Worm (Caenorhabditis elegans) whole organism, L4 larva: Measurements from ENCODE around the gene F35D2.3.

Experiments
- D1046.2 ChIP-seq: fragments of 200-800 bp; sonication (Bioruptor generic); IDR thresholded peaks from 2 replicates; pipeline ENCODE4 v1.3.6; 2022; ENCODE audit warnings: missing genetic modification characterization, missing compliant biosample characterization
- F26F4.8 ChIP-seq: fragments of 200-800 bp; sonication (Bioruptor generic); conservative IDR thresholded peaks from 2 replicates; pipeline ENCODE4 v1.3.6; 2022; ENCODE audit warnings: missing genetic modification characterization, missing compliant biosample characterization
- Y48G9A.11 ChIP-seq: fragments of 200-800 bp; sonication (Bioruptor generic); IDR thresholded peaks from 2 replicates; pipeline ENCODE4 v1.3.6; 2022; ENCODE audit warnings: missing genetic modification reagents, missing genetic modification characterization, missing compliant biosample characterization
- ZK546.5 ChIP-seq, 2 experiments: sonication (generic microtip); optimal IDR thresholded peaks; 2 replicates each; lab custom pipeline; 2017; ENCODE audit warnings: missing biosample characterization in 2 of 2, missing genetic modification characterization in 2 of 2
- aha-1 ChIP-seq: fragments of 150-350 bp; peaks from one replicate; lab custom pipeline; 2014; ENCODE audit warnings: missing biosample characterization, missing genetic modification characterization
- ceh-20 ChIP-seq: fragments of 200-800 bp; sonication (Bioruptor generic); IDR thresholded peaks from 2 replicates; pipeline ENCODE4 v1.3.6; 2022; ENCODE audit warnings: missing genetic modification reagents, missing genetic modification characterization, missing compliant biosample characterization
- ceh-32 ChIP-seq: sonication (generic microtip); optimal IDR thresholded peaks from 2 replicates; lab custom pipeline; 2016; ENCODE audit warnings: mild to moderate bottlenecking, missing genetic modification characterization, missing compliant biosample characterization; ENCODE audit not compliant: poor library complexity
- ces-1 ChIP-seq: fragments of 150-350 bp; sonication (generic microtip); optimal IDR thresholded peaks from 4 replicates; lab custom pipeline; 2014; ENCODE audit warnings: missing biosample characterization, missing genetic modification reagents, missing genetic modification characterization
- cey-2 ChIP-seq: sonication (generic microtip); optimal IDR thresholded peaks from 3 replicates; lab custom pipeline; 2017; ENCODE audit warnings: missing genetic modification characterization, mild to moderate bottlenecking, missing compliant biosample characterization, antibody characterized with exemption, borderline replicate concordance; ENCODE audit not compliant: insufficient read depth
- daf-12 ChIP-seq: fragments of 150-350 bp; optimal IDR thresholded peaks from 2 replicates; lab custom pipeline; 2014; ENCODE audit warnings: missing biosample characterization, missing genetic modification reagents, missing genetic modification characterization
- dmd-6 ChIP-seq: fragments of 200-800 bp; sonication (Bioruptor generic); IDR thresholded peaks from 2 replicates; pipeline ENCODE4 v1.3.6; 2022; ENCODE audit warnings: missing genetic modification reagents, missing genetic modification characterization, missing compliant biosample characterization
- dmd-8 ChIP-seq: fragments of 200-800 bp; sonication (Bioruptor generic); IDR thresholded peaks from 2 replicates; pipeline ENCODE4 v1.3.6; 2022; ENCODE audit warnings: missing genetic modification characterization, missing compliant biosample characterization
- dmd-9 ChIP-seq: fragments of 200-800 bp; sonication (Bioruptor generic); IDR thresholded peaks from 2 replicates; pipeline ENCODE4 v1.3.6; 2022; ENCODE audit warnings: missing genetic modification reagents, missing genetic modification characterization, missing compliant biosample characterization
- dpl-1 ChIP-seq: fragments of 150-350 bp; optimal IDR thresholded peaks from 2 replicates; lab custom pipeline; 2014; ENCODE audit warnings: missing biosample characterization, missing genetic modification reagents, missing genetic modification characterization
- duxl-1 ChIP-seq: sonication (generic microtip); optimal IDR thresholded peaks from 2 replicates; lab custom pipeline; 2016; ENCODE audit warnings: mild to moderate bottlenecking, missing genetic modification characterization, moderate library complexity, missing compliant biosample characterization; ENCODE audit not compliant: poor library complexity
- egl-27 ChIP-seq: sonication (generic microtip); optimal IDR thresholded peaks from 3 replicates; lab custom pipeline; 2017; ENCODE audit warnings: missing biosample characterization, missing genetic modification reagents, missing genetic modification characterization
- egl-43 ChIP-seq: fragments of 200-800 bp; sonication (Bioruptor generic); IDR thresholded peaks from 2 replicates; pipeline ENCODE4 v1.3.6; 2022; ENCODE audit warnings: missing genetic modification reagents, missing genetic modification characterization, missing compliant biosample characterization
- fos-1 ChIP-seq: fragments of 150-350 bp; optimal IDR thresholded peaks from 2 replicates; lab custom pipeline; 2014; ENCODE audit warnings: missing biosample characterization, missing genetic modification characterization
- gei-8 ChIP-seq: fragments of 200-800 bp; sonication (Bioruptor generic); optimal IDR thresholded peaks from 2 replicates; lab custom pipeline; 2018; ENCODE audit warnings: mild to moderate bottlenecking, missing genetic modification characterization, missing compliant biosample characterization
- hlh-30 ChIP-seq: sonication (generic microtip); optimal IDR thresholded peaks from 2 replicates; lab custom pipeline; 2017; ENCODE audit warnings: antibody characterized with exemption, mild to moderate bottlenecking, missing genetic modification characterization, missing compliant biosample characterization; ENCODE audit not compliant: insufficient read depth
- jun-1 ChIP-seq: fragments of 150-350 bp; optimal IDR thresholded peaks from 2 replicates; lab custom pipeline; 2014; ENCODE audit warnings: missing biosample characterization, missing genetic modification reagents, missing genetic modification characterization
- lin-13 ChIP-seq: fragments of 150-350 bp; optimal IDR thresholded peaks from 2 replicates; lab custom pipeline; 2014; ENCODE audit warnings: missing biosample characterization, missing genetic modification reagents, missing genetic modification characterization
- lin-15B ChIP-seq: fragments of 150-350 bp; sonication (generic microtip); optimal IDR thresholded peaks from 3 replicates; lab custom pipeline; 2014; ENCODE audit warnings: missing biosample characterization, missing genetic modification characterization
- lin-29 ChIP-seq: fragments of 200-800 bp; sonication (Bioruptor generic); IDR thresholded peaks from 2 replicates; pipeline ENCODE4 v1.3.6; 2022; ENCODE audit warnings: missing genetic modification reagents, missing genetic modification characterization, missing compliant biosample characterization
- lir-3 ChIP-seq: sonication (generic microtip); optimal IDR thresholded peaks from 2 replicates; lab custom pipeline; 2016; ENCODE audit warnings: mild to moderate bottlenecking, missing genetic modification characterization, missing compliant biosample characterization
- lsy-2 ChIP-seq, 2 experiments: fragments of 150-350 bp in 1 of 2; sonication (generic microtip) in 1 of 2; optimal IDR thresholded peaks; 2 replicates each; lab custom pipeline; 2014 to 2017; ENCODE audit warnings: missing biosample characterization in 2 of 2, missing genetic modification characterization in 2 of 2
- madf-5 ChIP-seq, 2 experiments: fragments of 200-800 bp; sonication (Bioruptor generic); IDR thresholded peaks; 2 replicates each; pipeline ENCODE4 v1.3.6; 2022; ENCODE audit warnings: missing compliant biosample characterization in 2 of 2, missing genetic modification characterization in 2 of 2
- mdt-29 ChIP-seq: fragments of 200-800 bp; sonication (Bioruptor generic); IDR thresholded peaks from 2 replicates; pipeline ENCODE4 v1.3.6; 2022; ENCODE audit warnings: missing genetic modification reagents, missing genetic modification characterization, missing compliant biosample characterization
- nhr-102 ChIP-seq: sonication (generic microtip); optimal IDR thresholded peaks from 2 replicates; lab custom pipeline; 2016; ENCODE audit warnings: mild to moderate bottlenecking, missing genetic modification characterization, moderate library complexity, missing compliant biosample characterization
- nhr-111 ChIP-seq: fragments of 200-800 bp; sonication (Bioruptor generic); optimal IDR thresholded peaks from 2 replicates; lab custom pipeline; 2018; ENCODE audit warnings: mild to moderate bottlenecking, missing genetic modification characterization, missing compliant biosample characterization
- nhr-25 ChIP-seq: sonication (generic microtip); optimal IDR thresholded peaks from 2 replicates; lab custom pipeline; 2017; ENCODE audit warnings: missing genetic modification characterization, mild to moderate bottlenecking, missing compliant biosample characterization, antibody characterized with exemption, moderate library complexity, borderline replicate concordance; ENCODE audit not compliant: insufficient read depth
- nhr-41 ChIP-seq: fragments of 200-800 bp; sonication (Bioruptor generic); IDR thresholded peaks from 2 replicates; pipeline ENCODE4 v1.3.6; 2022; ENCODE audit warnings: missing genetic modification reagents, missing genetic modification characterization, missing compliant biosample characterization
- nhr-42 ChIP-seq: fragments of 200-800 bp; sonication (Bioruptor generic); IDR thresholded peaks from 2 replicates; pipeline ENCODE4 v1.3.6; 2022; ENCODE audit warnings: missing genetic modification characterization, missing compliant biosample characterization
- nhr-48 ChIP-seq: sonication (generic microtip); optimal IDR thresholded peaks from 2 replicates; lab custom pipeline; 2016; ENCODE audit warnings: mild to moderate bottlenecking, missing genetic modification characterization, missing compliant biosample characterization
- nhr-6 ChIP-seq: fragments of 150-350 bp; optimal IDR thresholded peaks from 2 replicates; lab custom pipeline; 2014; ENCODE audit warnings: missing biosample characterization, missing genetic modification characterization
- pha-4 ChIP-seq, 2 experiments: fragments of 150-350 bp in 1 of 2; fragments of 200-800 bp in 1 of 2; sonication (Bioruptor generic) in 1 of 2; IDR thresholded peaks in 1 of 2; optimal IDR thresholded peaks in 1 of 2; 2 replicates each; pipeline versions ENCODE4 v1.3.6 to Lab custom; 2014 to 2022; ENCODE audit warnings: missing genetic modification characterization in 2 of 2, missing genetic modification reagents in 2 of 2, missing biosample characterization in 1 of 2, missing compliant biosample characterization in 1 of 2
- rbr-2 ChIP-seq: sonication (generic microtip); optimal IDR thresholded peaks from 2 replicates; lab custom pipeline; 2016; ENCODE audit warnings: missing genotype, missing genetic modification characterization, missing compliant biosample characterization
- set-16 ChIP-seq: fragments of 200-800 bp; sonication (Bioruptor generic); IDR thresholded peaks from 2 replicates; pipeline ENCODE4 v1.3.6; 2022; ENCODE audit warnings: missing genetic modification reagents, missing genetic modification characterization, missing compliant biosample characterization
- snpc-1.2 ChIP-seq: fragments of 200-800 bp; sonication (Bioruptor generic); IDR thresholded peaks from 2 replicates; pipeline ENCODE4 v1.3.6; 2022; ENCODE audit warnings: missing genetic modification reagents, missing genetic modification characterization, missing compliant biosample characterization
- spr-3 ChIP-seq: fragments of 200-800 bp; sonication (Bioruptor generic); optimal IDR thresholded peaks from 2 replicates; lab custom pipeline; 2018; ENCODE audit warnings: mild to moderate bottlenecking, missing genetic modification characterization, missing compliant biosample characterization
- tag-97 ChIP-seq: fragments of 200-800 bp; sonication (Bioruptor generic); IDR thresholded peaks from 2 replicates; pipeline ENCODE4 v1.3.6; 2022; ENCODE audit warnings: missing genetic modification characterization, missing compliant biosample characterization
- tra-1 ChIP-seq: fragments of 200-800 bp; sonication (Bioruptor generic); IDR thresholded peaks from 2 replicates; pipeline ENCODE4 v1.3.6; 2022; ENCODE audit warnings: missing genetic modification reagents, missing genetic modification characterization, missing compliant biosample characterization
- vab-7 ChIP-seq: fragments of 200-800 bp; sonication (Bioruptor generic); IDR thresholded peaks from 2 replicates; pipeline ENCODE4 v1.3.6; 2022; ENCODE audit warnings: missing genetic modification reagents, missing genetic modification characterization, missing compliant biosample characterization
- zfp-2 ChIP-seq: sonication (generic microtip); optimal IDR thresholded peaks from 2 replicates; lab custom pipeline; 2016; ENCODE audit warnings: mild to moderate bottlenecking, missing genetic modification characterization, missing compliant biosample characterization
- zfp-3 ChIP-seq: fragments of 200-800 bp; sonication (Bioruptor generic); conservative IDR thresholded peaks from 2 replicates; pipeline ENCODE4 v1.3.6; 2022; ENCODE audit warnings: missing genetic modification reagents, missing genetic modification characterization, missing compliant biosample characterization
- zip-11 ChIP-seq: fragments of 200-800 bp; sonication (Bioruptor generic); IDR thresholded peaks from 2 replicates; pipeline ENCODE4 v1.3.6; 2022; ENCODE audit warnings: missing genetic modification characterization, missing compliant biosample characterization
- ztf-11 ChIP-seq: fragments of 150-350 bp; optimal IDR thresholded peaks from 2 replicates; lab custom pipeline; 2014; ENCODE audit warnings: missing biosample characterization, missing genetic modification characterization

Gene F35D2.3

DNA sequence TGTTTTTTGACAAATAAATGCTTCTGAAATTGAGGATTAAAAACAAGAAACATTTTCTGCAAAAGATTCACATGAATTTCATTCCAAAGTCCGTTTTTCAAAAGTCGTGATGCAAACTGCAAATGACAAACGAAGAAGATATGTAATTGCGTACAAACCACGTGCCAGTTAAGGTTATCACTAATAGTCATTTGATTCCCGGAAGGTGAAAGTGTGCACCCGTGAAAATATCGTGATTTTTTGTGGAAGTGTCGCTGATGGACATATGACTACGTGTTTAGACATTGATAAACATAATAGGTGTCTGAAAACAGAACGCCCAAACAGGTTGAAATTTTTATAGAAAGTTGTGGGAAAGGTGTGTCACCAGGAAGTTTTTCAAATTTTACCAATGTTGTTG is 42.2 kb upstream of the F35D2.3 start (continued):
- TF ChIP-seq F26F4.8 (GFP tag; lab: Robert Waterston, UW) (no peak), lin-13 (no peak), lir-3 (tag; lab: Kevin White, UChicago) (no peak), ceh-20 (GFP tag; lab: Robert Waterston, UW) (peak; percentile 61), pha-4 (GFP tag; IDR thresholded peaks at IDR 0.05; lab: Robert Waterston, UW) (no peak), pha-4 (tag; optimal IDR thresholded peaks at IDR 0.05; lab: Kevin White, UChicago) (no peak), D1046.2 (GFP tag; lab: Robert Waterston, UW) (no peak), egl-27 (tag; lab: Kevin White, UChicago) (no peak), set-16 (GFP tag; lab: Robert Waterston, UW) (no peak), nhr-48 (peak; percentile 94), jun-1 (no peak), Y48G9A.11 (GFP tag; lab: Robert Waterston, UW) (no peak), ztf-11 (tag; lab: Kevin White, UChicago) (no peak), snpc-1.2 (GFP tag; lab: Robert Waterston, UW) (no peak), fos-1 (no peak), duxl-1 (tag; lab: Kevin White, UChicago) (no peak), zfp-2 (tag; lab: Kevin White, UChicago) (no peak), dpl-1 (GFP tag; lab: Kevin White, UChicago) (peak; percentile 33), zip-11 (GFP tag; lab: Robert Waterston, UW) (no peak), zfp-3 (GFP tag; lab: Robert Waterston, UW) (peak; percentile 64; the same call in 1 of the 2 replicates), madf-5 (GFP tag; IDR thresholded peaks at IDR 0.05; lab: Robert Waterston, UW) (no peak), egl-43 (GFP tag; lab: Robert Waterston, UW) (no peak), ceh-32 (no peak), nhr-102 (no peak)

DNA sequence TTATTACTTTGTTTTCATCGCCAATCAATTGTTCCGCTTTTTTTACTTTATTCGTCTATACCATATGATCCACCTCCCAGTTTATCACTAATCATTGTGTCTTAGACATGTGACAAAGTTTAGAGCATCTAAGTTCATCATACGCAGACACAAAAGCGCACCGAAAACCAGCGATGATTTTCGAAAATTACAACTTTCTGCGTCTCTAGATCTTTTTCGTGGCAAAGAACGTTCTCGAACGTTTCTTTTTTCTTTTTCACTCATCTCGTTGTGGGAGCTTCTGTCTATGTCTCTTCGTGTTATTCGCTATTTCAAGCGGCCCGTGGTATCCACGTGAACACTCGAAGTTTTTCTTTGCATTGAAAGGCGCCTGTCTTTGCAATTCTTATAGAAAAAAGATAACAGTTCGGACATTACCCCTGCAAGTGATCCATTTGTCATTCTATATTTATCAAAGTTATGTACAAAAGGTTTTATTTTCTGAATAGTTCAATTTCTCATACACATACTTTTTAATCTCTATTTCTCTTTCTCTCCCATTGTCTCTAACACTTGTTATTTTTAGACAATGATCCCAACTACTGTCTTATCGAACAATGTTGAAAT is 41.2 kb upstream of the F35D2.3 start, which contains the start of gene ZK1290.5:
ZK1290.5 (plus strand) TSS at position 566 of the 606 bp plus-strand sequence.
- TF ChIP-seq ces-1 (GFP tag; lab: Kevin White, UChicago) (no peak), nhr-48 (peak; percentile 98), nhr-42 (GFP tag; lab: Robert Waterston, UW) (no peak), mdt-29 (GFP tag; lab: Robert Waterston, UW) (peak; percentile 96), zfp-3 (GFP tag; lab: Robert Waterston, UW) (peak; percentile 83), spr-3 (no peak), aha-1 (tag; lab: Kevin White, UChicago) (peak; percentile 96), lsy-2 (tag; optimal IDR thresholded peaks at IDR 0.05; lab: Kevin White, UChicago) (peak; percentile 36 to 89), rbr-2 (peak; percentile 67), nhr-6 (tag; lab: Kevin White, UChicago) (no peak), hlh-30 (tag; lab: Kevin White, UChicago) (peak; percentile 97), cey-2 (tag; lab: Kevin White, UChicago) (peak; percentile 72), lin-15B (tag; lab: Kevin White, UChicago) (no peak), lin-13 (peak; percentile 71), gei-8 (GFP tag; lab: Kevin White, UChicago) (peak; percentile 96), zfp-2 (tag; lab: Kevin White, UChicago) (no peak), vab-7 (GFP tag; lab: Robert Waterston, UW) (no peak), zip-11 (GFP tag; lab: Robert Waterston, UW) (no peak), ceh-32 (no peak), daf-12 (no peak), ZK546.5 (tag; optimal IDR thresholded peaks at IDR 0.05; lab: Kevin White, UChicago) (no peak), nhr-111 (no peak), nhr-41 (GFP tag; lab: Robert Waterston, UW) (peak; percentile 79; the same call in 1 of the 2 replicates), nhr-25 (peak; percentile 49), lin-29 (GFP tag; lab: Robert Waterston, UW) (no peak), dmd-8 (no peak), dmd-9 (no peak), tag-97 (GFP tag; lab: Robert Waterston, UW) (no peak), tra-1 (GFP tag; lab: Robert Waterston, UW) (peak; percentile 96), dmd-6 (GFP tag; lab: Robert Waterston, UW) (peak; percentile 99), ceh-20 (GFP tag; lab: Robert Waterston, UW) (peak; percentile 90)
